Worm (Caenorhabditis elegans) whole organism, late embryonic: Measurements from ENCODE around the gene odc-1.
A peak's percentile ranks its signal among the peaks of the same experiment; 100 is the strongest.

ENCODE experiments used
- ceh-2 ChIP-seq: sonication (generic microtip); optimal IDR thresholded peaks from 2 replicates; lab custom pipeline; 2016; ENCODE audit warnings: missing genotype, missing genetic modification characterization, missing compliant biosample characterization
- ceh-6 ChIP-seq: fragments of 200-800 bp; sonication (Bioruptor generic); optimal IDR thresholded peaks from 2 replicates; lab custom pipeline; 2018; ENCODE audit warnings: mild to moderate bottlenecking, missing genetic modification characterization, missing compliant biosample characterization
- syd-9 ChIP-seq: sonication (generic microtip); optimal IDR thresholded peaks from 2 replicates; lab custom pipeline; 2016; ENCODE audit warnings: mild to moderate bottlenecking, missing genetic modification characterization, moderate library complexity, missing compliant biosample characterization

DNA sequence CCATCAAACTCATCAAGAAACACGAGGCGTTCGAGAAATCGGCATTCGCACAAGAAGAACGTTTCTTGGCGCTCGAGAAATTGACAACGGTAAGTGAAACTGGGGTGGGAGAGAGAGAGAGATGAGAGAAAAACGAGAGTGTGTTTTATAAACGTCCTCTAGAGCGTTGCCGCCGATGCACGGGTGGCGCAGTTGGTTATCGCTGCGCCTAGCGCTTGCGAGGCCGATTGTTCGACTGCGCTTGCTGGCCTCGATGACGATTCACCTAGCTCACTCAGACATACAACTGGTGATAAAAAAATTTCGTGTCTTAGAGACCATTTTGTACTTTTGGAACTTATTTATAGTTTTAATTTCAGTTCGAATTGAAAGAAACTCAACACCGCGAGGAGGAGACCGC lies 11.2 kb downstream of the odc-1 start:
- TF ChIP-seq syd-9 (tag; lab: Kevin White, UChicago), result peak; percentile 77
- TF ChIP-seq ceh-6 (GFP tag; lab: Kevin White, UChicago), result peak; percentile 78
- TF ChIP-seq ceh-2 (tag; lab: Kevin White, UChicago), result peak; percentile 11
